Fruit fly (Drosophila melanogaster) whole organism, embryonic: ENCODE results near the gene CG12075.

Experiments used
- CG11696 ChIP-seq: fragments of 200-800 bp; sonication (Bioruptor generic); IDR thresholded peaks from 2 replicates; pipeline ENCODE4 v1.3.6; 2022; ENCODE audit warnings: missing biosample characterization, missing genetic modification characterization
- CG34224 ChIP-seq: fragments of 200-800 bp; sonication (Bioruptor generic); IDR thresholded peaks from 3 replicates; pipeline ENCODE4 v1.3.6; 2022; ENCODE audit warnings: missing biosample characterization, missing genetic modification characterization; ENCODE audit not compliant: partially characterized antibody
- CG6683 ChIP-seq: fragments of 200-800 bp; sonication (Bioruptor generic); optimal IDR thresholded peaks from 2 replicates; lab custom pipeline; 2017; ENCODE audit warnings: missing biosample characterization, mild to moderate bottlenecking, missing genetic modification characterization, missing genetic modification reagents
- D19B ChIP-seq: fragments of 200-800 bp; sonication (Bioruptor generic); optimal IDR thresholded peaks from 2 replicates; lab custom pipeline; 2017; ENCODE audit warnings: missing biosample characterization, mild to moderate bottlenecking, missing genetic modification characterization
- Dad ChIP-seq: fragments of 200-800 bp; sonication (Bioruptor generic); optimal IDR thresholded peaks from 3 replicates; lab custom pipeline; 2016; ENCODE audit warnings: missing biosample characterization, missing genetic modification characterization
- Deaf1 ChIP-seq: fragments of 200-800 bp; optimal IDR thresholded peaks from 3 replicates; lab custom pipeline; 2019; ENCODE audit warnings: missing biosample characterization, mild to moderate bottlenecking, missing genetic modification characterization, moderate library complexity
- Lim3 ChIP-seq: fragments of 200-800 bp; sonication (Bioruptor generic); IDR thresholded peaks from 2 replicates; pipeline ENCODE4 v1.3.6; 2022; ENCODE audit warnings: missing biosample characterization, missing genetic modification characterization
- Sin3A ChIP-seq: fragments of >200 bp; optimal IDR thresholded peaks from 2 replicates; lab custom pipeline; 2018
- Sry-δ ChIP-seq: fragments of 200-800 bp; sonication (Bioruptor generic); optimal IDR thresholded peaks from 2 replicates; lab custom pipeline; 2016; ENCODE audit warnings: missing biosample characterization, missing genetic modification characterization
- Stat92E ChIP-seq, 3 experiments: fragments of >200 bp in 2 of 3; fragments of 200-800 bp in 1 of 3; sonication (Bioruptor generic) in 1 of 3; optimal IDR thresholded peaks; 2 replicates each; lab custom pipeline; 2017 to 2019; ENCODE audit warnings: missing biosample characterization in 3 of 3, missing genetic modification characterization in 3 of 3, mild to moderate bottlenecking in 1 of 3, moderate library complexity in 1 of 3
- ftz-f1 ChIP-seq: fragments of 200-800 bp; sonication (Bioruptor generic); optimal IDR thresholded peaks from 2 replicates; lab custom pipeline; 2016; ENCODE audit warnings: missing biosample characterization, missing genetic modification characterization
- lbe ChIP-seq: fragments of 200-800 bp; sonication (Bioruptor generic); optimal IDR thresholded peaks from 2 replicates; lab custom pipeline; 2016; ENCODE audit warnings: missing biosample characterization, mild to moderate bottlenecking, missing genetic modification characterization

DNA sequence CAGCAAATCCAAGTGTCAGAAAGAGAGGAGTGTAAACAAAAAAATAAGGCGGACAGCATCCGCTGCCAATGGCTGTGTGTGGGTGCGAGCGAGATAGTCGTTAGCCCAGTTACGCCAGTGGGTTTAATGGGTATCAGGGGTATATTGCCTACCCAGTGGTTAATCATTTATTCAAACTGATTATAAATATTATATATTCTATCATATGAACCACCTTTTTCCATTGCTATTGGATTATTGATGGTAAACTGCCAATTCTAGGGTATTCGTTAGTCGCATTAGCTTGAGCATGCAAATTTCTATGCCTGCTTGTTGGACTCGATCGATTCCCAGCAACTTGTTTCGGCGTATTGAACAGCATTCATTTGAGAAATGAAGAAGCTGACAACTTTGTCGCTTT lies 58.0 kb downstream of the CG12075 start:
- peak in 1 of 3 experiments; percentile 62 for TF ChIP-seq Stat92E (GFP tag; optimal IDR thresholded peaks at IDR 0.05; lab: Kevin White, UChicago)
- peak; percentile 91 for TF ChIP-seq Lim3 (GFP tag; lab: Robert Waterston, UW)
- TF ChIP-seq CG11696 (GFP tag; lab: Robert Waterston, UW) = peak; percentile 80
- no peak for TF ChIP-seq CG34224
- TF ChIP-seq Sry-δ (GFP tag; lab: Kevin White, UChicago) = no peak
- TF ChIP-seq Deaf1 (tag; lab: Kevin White, UChicago) = peak; percentile 70
- peak; percentile 74 for TF ChIP-seq CG6683
- peak; percentile 98 for TF ChIP-seq D19B (GFP tag; lab: Kevin White, UChicago)
- TF ChIP-seq Dad = peak; percentile 70
- TF ChIP-seq lbe (GFP tag; lab: Kevin White, UChicago) = peak; percentile 89
- peak; percentile 21 for TF ChIP-seq ftz-f1 (GFP tag; lab: Kevin White, UChicago)
- TF ChIP-seq Sin3A (lab: Kevin White, UChicago) = no peak
